Worm (Caenorhabditis elegans): ENCODE measurements around the gene ZK1240.9.

- TF ChIP-seq T07F8.4 (tag; optimal IDR thresholded peaks at IDR 0.05) (no peak), C06A6.2 (GFP tag; conservative IDR thresholded peaks at IDR 0.05) (no peak), nhr-90 (tag; optimal IDR thresholded peaks at IDR 0.05) (no peak), ztf-18 (tag; optimal IDR thresholded peaks at IDR 0.05) (no peak), repo-1 (tag; optimal IDR thresholded peaks at IDR 0.05) (no peak), efl-1 (GFP tag; optimal IDR thresholded peaks at IDR 0.05) (no peak), snpc-4 (GFP tag; optimal IDR thresholded peaks at IDR 0.05) (no peak), snpc-4 (tag; optimal IDR thresholded peaks at IDR 0.05) (no peak)
Measured at ce11 chrII:2363673-2364072, 45.7 kb downstream of the ZK1240.9 start, which contains the start of gene F43C11.11.

Measured in whole organism, young adult.